Worm (Caenorhabditis elegans) whole organism, young adult: ENCODE results near the gene nhr-84.

Experiments
- D2030.7 ChIP-seq: fragments of 200-800 bp; sonication (Bioruptor generic); IDR thresholded peaks from 2 replicates; pipeline ENCODE4 v1.3.6; 2022; ENCODE audit warnings: missing genetic modification reagents, missing genetic modification characterization, missing compliant biosample characterization
- F39B2.1 ChIP-seq: fragments of 200-800 bp; sonication (Bioruptor generic); IDR thresholded peaks from 2 replicates; pipeline ENCODE4 v1.3.6; 2022; ENCODE audit warnings: missing genetic modification reagents, missing genetic modification characterization, missing compliant biosample characterization
- F52B5.7 ChIP-seq: sonication (generic microtip); optimal IDR thresholded peaks from 2 replicates; lab custom pipeline; 2016; ENCODE audit warnings: mild to moderate bottlenecking, missing genetic modification characterization, missing compliant biosample characterization
- F55B11.4 ChIP-seq: sonication (generic microtip); optimal IDR thresholded peaks from 2 replicates; lab custom pipeline; 2016; ENCODE audit warnings: missing compliant biosample characterization, missing genetic modification characterization, borderline replicate concordance; ENCODE audit not compliant: insufficient read depth
- Y67H2A.10 ChIP-seq: fragments of 200-800 bp; sonication (Bioruptor generic); conservative IDR thresholded peaks from 2 replicates; pipeline ENCODE4 v1.3.6; 2022; ENCODE audit warnings: missing genetic modification reagents, missing genetic modification characterization, missing compliant biosample characterization
- bed-2 ChIP-seq: fragments of 200-800 bp; sonication (Bioruptor generic); IDR thresholded peaks from 2 replicates; pipeline ENCODE4 v1.3.6; 2022; ENCODE audit warnings: missing genetic modification reagents, missing genetic modification characterization, missing compliant biosample characterization
- ccch-3 ChIP-seq: fragments of 200-800 bp; sonication (Bioruptor generic); optimal IDR thresholded peaks from 2 replicates; lab custom pipeline; 2018; ENCODE audit warnings: mild to moderate bottlenecking, missing genetic modification characterization, missing compliant biosample characterization
- cebp-1 ChIP-seq, 2 experiments: fragments of 200-800 bp in 1 of 2; sonication (Bioruptor generic) in 1 of 2; sonication (generic microtip) in 1 of 2; IDR thresholded peaks in 1 of 2; optimal IDR thresholded peaks in 1 of 2; 2 replicates each; pipeline versions ENCODE4 v1.3.6 to Lab custom; 2017 to 2022; ENCODE audit warnings: missing compliant biosample characterization in 2 of 2, missing genetic modification characterization in 2 of 2, mild to moderate bottlenecking in 1 of 2, missing genetic modification reagents in 1 of 2, moderate library complexity in 1 of 2
- cebp-2 ChIP-seq: fragments of 200-800 bp; sonication (Bioruptor generic); IDR thresholded peaks from 2 replicates; pipeline ENCODE4 v1.3.6; 2022; ENCODE audit warnings: missing genetic modification characterization, missing compliant biosample characterization
- ceh-40 ChIP-seq: fragments of 200-800 bp; sonication (Bioruptor generic); IDR thresholded peaks from 2 replicates; pipeline ENCODE4 v1.3.6; 2022; ENCODE audit warnings: missing genetic modification characterization, missing compliant biosample characterization
- dox-1 ChIP-seq: fragments of 200-800 bp; sonication (Bioruptor generic); IDR thresholded peaks from 2 replicates; pipeline ENCODE4 v1.3.6; 2022; ENCODE audit warnings: missing genetic modification reagents, missing genetic modification characterization, missing compliant biosample characterization
- dpff-1 ChIP-seq: sonication (generic microtip); optimal IDR thresholded peaks from 2 replicates; lab custom pipeline; 2017; ENCODE audit warnings: mild to moderate bottlenecking, missing genetic modification characterization, missing compliant biosample characterization
- egl-44 ChIP-seq: fragments of 200-800 bp; sonication (Bioruptor generic); IDR thresholded peaks from 2 replicates; pipeline ENCODE4 v1.3.6; 2022; ENCODE audit warnings: missing genetic modification reagents, missing genetic modification characterization, missing compliant biosample characterization
- ets-4 ChIP-seq: fragments of 200-800 bp; sonication (Bioruptor generic); optimal IDR thresholded peaks from 2 replicates; lab custom pipeline; 2018; ENCODE audit warnings: mild to moderate bottlenecking, missing genetic modification characterization, missing compliant biosample characterization
- hmg-1.2 ChIP-seq: fragments of 200-800 bp; sonication (Bioruptor generic); IDR thresholded peaks from 2 replicates; pipeline ENCODE4 v1.3.6; 2022; ENCODE audit warnings: missing genetic modification reagents, missing genetic modification characterization, missing compliant biosample characterization
- lin-26 ChIP-seq: fragments of 200-800 bp; sonication (Bioruptor generic); IDR thresholded peaks from 2 replicates; pipeline ENCODE4 v1.3.6; 2022; ENCODE audit warnings: missing genetic modification reagents, missing genetic modification characterization, missing compliant biosample characterization
- lin-40 ChIP-seq: sonication (generic microtip); optimal IDR thresholded peaks from 2 replicates; lab custom pipeline; 2016; ENCODE audit warnings: missing genetic modification characterization, mild to moderate bottlenecking, missing compliant biosample characterization, missing genotype, missing genetic modification reagents
- lin-54 ChIP-seq: fragments of 200-800 bp; sonication (Bioruptor generic); optimal IDR thresholded peaks from 2 replicates; lab custom pipeline; 2018; ENCODE audit warnings: mild to moderate bottlenecking, missing genetic modification characterization, missing compliant biosample characterization
- lir-1 ChIP-seq: fragments of 200-800 bp; sonication (Bioruptor generic); conservative IDR thresholded peaks from 2 replicates; pipeline ENCODE4 v1.3.6; 2022; ENCODE audit warnings: missing genetic modification reagents, missing genetic modification characterization, missing compliant biosample characterization
- madf-8 ChIP-seq: fragments of 200-800 bp; sonication (Bioruptor generic); conservative IDR thresholded peaks from 2 replicates; pipeline ENCODE4 v1.3.6; 2022; ENCODE audit warnings: missing genetic modification reagents, missing genetic modification characterization, missing compliant biosample characterization
- nhr-179 ChIP-seq: sonication (generic microtip); optimal IDR thresholded peaks from 2 replicates; lab custom pipeline; 2016; ENCODE audit warnings: mild to moderate bottlenecking, missing genetic modification characterization, missing compliant biosample characterization
- nhr-80 ChIP-seq: sonication (generic microtip); optimal IDR thresholded peaks from 2 replicates; lab custom pipeline; 2016; ENCODE audit warnings: missing genetic modification characterization, missing compliant biosample characterization
- nhr-90 ChIP-seq: sonication (generic microtip); optimal IDR thresholded peaks from 2 replicates; lab custom pipeline; 2016; ENCODE audit warnings: missing genotype, mild to moderate bottlenecking, missing genetic modification characterization, missing compliant biosample characterization
- rpc-1 ChIP-seq, 2 experiments: fragments of 150-350 bp in 1 of 2; sonication (generic microtip) in 1 of 2; optimal IDR thresholded peaks; 2 replicates each; lab custom pipeline; 2014 to 2018; ENCODE audit warnings: missing biosample characterization in 1 of 2, missing genetic modification characterization in 1 of 2, missing genetic modification reagents in 1 of 2, missing genotype in 1 of 2
- sdz-38 ChIP-seq: sonication (generic microtip); optimal IDR thresholded peaks from 2 replicates; lab custom pipeline; 2016; ENCODE audit warnings: missing genotype, missing genetic modification characterization, missing compliant biosample characterization
- snpc-4 ChIP-seq, 5 experiments: fragments of 150-350 bp in 1 of 5; sonication (generic microtip) in 4 of 5; optimal IDR thresholded peaks; 2 replicates each; lab custom pipeline; 2014 to 2018; ENCODE audit warnings: missing genetic modification characterization in 5 of 5, missing biosample characterization in 3 of 5, antibody characterized with exemption in 2 of 5, mild to moderate bottlenecking in 2 of 5, missing compliant biosample characterization in 2 of 5, missing genotype in 2 of 5, moderate library complexity in 2 of 5, missing genetic modification reagents in 1 of 5
- somi-1 ChIP-seq: fragments of 200-800 bp; sonication (Bioruptor generic); optimal IDR thresholded peaks from 2 replicates; lab custom pipeline; 2018; ENCODE audit warnings: mild to moderate bottlenecking, missing genetic modification characterization, missing compliant biosample characterization
- zfh-2 ChIP-seq: fragments of 200-800 bp; sonication (Bioruptor generic); conservative IDR thresholded peaks from 2 replicates; pipeline ENCODE4 v1.3.6; 2022; ENCODE audit warnings: missing genetic modification reagents, missing genetic modification characterization, missing compliant biosample characterization
- ztf-25 ChIP-seq: fragments of 200-800 bp; sonication (Bioruptor generic); IDR thresholded peaks from 2 replicates; pipeline ENCODE4 v1.3.6; 2022; ENCODE audit warnings: missing genetic modification reagents, missing genetic modification characterization, missing compliant biosample characterization
- ztf-28 ChIP-seq: fragments of 200-800 bp; sonication (Bioruptor generic); IDR thresholded peaks from 2 replicates; pipeline ENCODE4 v1.3.6; 2022; ENCODE audit warnings: missing genetic modification reagents, missing genetic modification characterization, missing compliant biosample characterization
- ztf-6 ChIP-seq: fragments of 200-800 bp; sonication (Bioruptor generic); IDR thresholded peaks from 2 replicates; pipeline ENCODE4 v1.3.6; 2022; ENCODE audit warnings: missing genetic modification reagents, missing genetic modification characterization, missing compliant biosample characterization

The nhr-84 gene

ce11 chrV:15917458-15917857 lies 38.0 kb upstream of the nhr-84 start, which contains the start of gene F35E8.9:
TSS of gene F35E8.9 (minus strand) at chrV:15917558.
- TF ChIP-seq F39B2.1: no peak
- TF ChIP-seq lir-1 (GFP tag; lab: Robert Waterston, UW): no peak
- TF ChIP-seq lin-54 (GFP tag; lab: Kevin White, UChicago): no peak
- TF ChIP-seq egl-44: no peak
- no peak for TF ChIP-seq ztf-6 (GFP tag; lab: Robert Waterston, UW)
- TF ChIP-seq nhr-179 (tag; lab: Kevin White, UChicago): no peak
- TF ChIP-seq bed-2 (GFP tag; lab: Robert Waterston, UW): no peak
- TF ChIP-seq lin-26 (GFP tag; lab: Robert Waterston, UW): no peak
- no peak for TF ChIP-seq dpff-1 (tag; lab: Kevin White, UChicago)
- no peak for TF ChIP-seq rpc-1 (optimal IDR thresholded peaks at IDR 0.05; lab: Kevin White, UChicago)
- TF ChIP-seq rpc-1 (tag; optimal IDR thresholded peaks at IDR 0.05; lab: Kevin White, UChicago): no peak
- TF ChIP-seq ets-4 (GFP tag; lab: Kevin White, UChicago): no peak

DNA sequence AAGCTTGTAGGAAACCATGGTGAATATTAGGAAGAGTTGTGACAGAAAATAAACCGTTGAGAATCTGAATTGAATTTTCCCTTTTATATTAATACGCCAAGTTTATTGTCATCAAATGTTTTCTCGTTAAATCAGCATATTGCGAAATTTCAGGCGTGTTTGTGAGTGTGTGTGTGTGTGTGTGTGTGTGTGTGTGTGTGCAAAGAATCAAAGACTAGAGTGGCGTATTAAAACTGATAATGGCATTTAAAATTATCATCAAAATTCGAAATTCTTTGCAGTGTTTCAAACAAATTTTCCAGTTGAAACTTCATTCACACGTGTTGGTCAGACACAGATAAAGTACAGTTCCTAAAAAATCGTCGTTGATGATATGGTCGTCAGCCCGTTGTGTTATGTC lies 36.5 kb upstream of the nhr-84 start, which contains the start of gene gst-38:
gst-38 (minus strand) TSS at position 152 of the 400 bp plus-strand sequence.
- TF ChIP-seq ceh-40 (no peak), cebp-1 (GFP tag; IDR thresholded peaks at IDR 0.05; lab: Robert Waterston, UW) (peak; percentile 86), cebp-1 (tag; optimal IDR thresholded peaks at IDR 0.05; lab: Kevin White, UChicago) (peak; percentile 93), nhr-90 (tag; lab: Kevin White, UChicago) (no peak), nhr-80 (tag; lab: Kevin White, UChicago) (peak; percentile 82)

DNA sequence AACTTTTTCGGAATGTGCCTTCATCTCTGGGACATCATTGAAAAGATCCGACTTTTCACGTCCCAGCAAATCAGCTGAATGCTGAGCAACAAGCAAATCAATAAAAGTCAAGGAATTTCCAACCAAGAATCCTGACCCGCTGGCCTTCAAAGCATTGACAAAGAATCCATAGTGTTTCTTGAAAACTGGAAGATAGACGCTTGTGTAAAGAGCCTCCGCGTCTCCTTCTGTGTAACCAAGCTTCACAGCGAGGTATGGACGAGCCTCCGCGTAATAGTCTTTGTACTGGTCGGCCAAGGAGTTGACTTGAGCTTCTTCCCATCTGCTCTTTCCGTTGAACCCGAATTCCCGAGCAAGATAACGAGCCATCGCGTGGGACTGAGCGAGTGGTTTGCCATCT lies 35.9 kb upstream of the nhr-84 start:
- no peak for TF ChIP-seq D2030.7 (GFP tag; lab: Robert Waterston, UW)
- no peak for TF ChIP-seq ccch-3 (GFP tag; lab: Kevin White, UChicago)
- no peak for TF ChIP-seq ztf-28 (GFP tag; lab: Robert Waterston, UW)
- no peak for TF ChIP-seq Y67H2A.10 (GFP tag; lab: Robert Waterston, UW)
- TF ChIP-seq ceh-40: no peak
- no peak for TF ChIP-seq ztf-25 (GFP tag; lab: Robert Waterston, UW)
- TF ChIP-seq somi-1: no peak
- no peak for TF ChIP-seq F52B5.7 (tag; lab: Kevin White, UChicago)
- TF ChIP-seq egl-44: no peak
- no peak for TF ChIP-seq F55B11.4 (tag; lab: Kevin White, UChicago)
- no peak for TF ChIP-seq sdz-38 (tag; lab: Kevin White, UChicago)
- TF ChIP-seq madf-8 (GFP tag; lab: Robert Waterston, UW): no peak
- TF ChIP-seq dox-1 (GFP tag; lab: Robert Waterston, UW): no peak
- TF ChIP-seq snpc-4 (GFP tag; optimal IDR thresholded peaks at IDR 0.05; lab: Kevin White, UChicago): no peak
- no peak for TF ChIP-seq snpc-4 (tag; optimal IDR thresholded peaks at IDR 0.05; lab: Kevin White, UChicago)
- TF ChIP-seq cebp-2 (GFP tag; lab: Robert Waterston, UW): no peak
- TF ChIP-seq lin-40 (tag; lab: Kevin White, UChicago): no peak
- TF ChIP-seq hmg-1.2: no peak

- TF ChIP-seq cebp-2 (GFP tag; lab: Robert Waterston, UW) (0 out of 2 replicates have a peak, but pooled peaks have one; percentile 67), zfh-2 (peak; percentile 59), madf-8 (GFP tag; lab: Robert Waterston, UW) (no peak), sdz-38 (tag; lab: Kevin White, UChicago) (no peak)
Observed at ce11 chrV:15914774-15915173, 35.4 kb upstream of the nhr-84 start.
